Fruit fly (Drosophila melanogaster): ENCODE measurements around the gene bark.

DNA sequence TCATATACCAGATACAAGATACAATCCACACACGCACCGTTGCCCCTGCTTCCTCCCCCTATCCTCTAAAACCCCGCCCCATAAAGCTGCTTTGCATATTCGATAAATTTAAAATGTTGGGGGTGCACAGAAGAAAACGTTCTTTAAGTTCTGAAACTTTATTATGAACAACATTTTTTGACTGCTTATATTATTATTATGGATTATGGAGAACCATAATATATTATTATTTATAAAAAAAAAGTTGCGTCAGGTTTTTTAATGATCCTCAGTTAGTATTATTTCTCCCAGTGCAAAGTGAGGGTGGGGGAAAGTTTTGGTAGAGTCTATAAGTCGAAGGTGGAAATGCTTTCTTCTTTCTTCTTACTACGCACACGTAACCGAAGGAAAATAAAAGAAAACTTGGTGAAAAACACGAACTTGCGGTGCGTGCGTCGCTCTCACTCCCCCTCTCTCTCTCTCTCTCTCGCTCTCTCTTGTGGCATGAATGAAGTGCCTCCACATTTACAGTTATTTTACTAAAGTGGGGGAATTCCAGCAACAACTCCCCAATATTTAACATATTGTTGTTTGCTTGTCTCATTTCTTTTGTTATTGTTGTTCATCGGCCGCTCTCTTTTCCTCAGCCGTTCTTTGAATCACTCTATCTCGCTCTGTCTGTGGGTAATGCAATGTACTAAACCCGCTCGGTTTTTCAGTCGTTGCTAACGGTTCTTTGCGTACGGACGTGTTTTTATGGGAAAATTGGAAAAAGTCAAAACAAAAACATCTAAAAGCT is 2.5 kb downstream of the bark start:
- TF ChIP-seq Rel (GFP tag; optimal IDR thresholded peaks at IDR 0.05) = no peak
- TF ChIP-seq Rel (tag; optimal IDR thresholded peaks at IDR 0.05) = peak; percentile 94
- no peak for TF ChIP-seq usp (GFP tag; optimal IDR thresholded peaks at IDR 0.05)
- TF ChIP-seq pan (optimal IDR thresholded peaks at IDR 0.05) = no peak
- no peak for TF ChIP-seq Hr78 (GFP tag; optimal IDR thresholded peaks at IDR 0.05)
- no peak for TF ChIP-seq dsf (GFP tag; optimal IDR thresholded peaks at IDR 0.05; ENCODE audit: borderline replicate concordance)
- no peak for TF ChIP-seq lola (GFP tag; optimal IDR thresholded peaks at IDR 0.05)

Data from whole organism, wandering third instar larva.